Worm (Caenorhabditis elegans) whole organism, dauer: ENCODE measurements around the gene Y17D7C.2.

Experiments used
- unc-62 ChIP-seq: sonication (generic microtip); optimal IDR thresholded peaks from 2 replicates; lab custom pipeline; 2017; ENCODE audit warnings: missing biosample characterization, missing genetic modification reagents, missing genetic modification characterization

The Y17D7C.2 gene

ce11 chrV:18725858-18726257 is 6.1 kb upstream of the Y17D7C.2 start:
- TF ChIP-seq unc-62 (GFP tag; lab: Kevin White, UChicago), result no peak

- no peak for TF ChIP-seq unc-62 (GFP tag; lab: Kevin White, UChicago)
Observed at ce11 chrV:18724076-18724475, 4.3 kb upstream of the Y17D7C.2 start.

ce11 chrV:18723604-18724003 is 3.8 kb upstream of the Y17D7C.2 start:
- TF ChIP-seq unc-62 (GFP tag; lab: Kevin White, UChicago), result no peak

ce11 chrV:18722510-18723299 is 2.9 kb upstream of the Y17D7C.2 start:
- no peak for TF ChIP-seq unc-62 (GFP tag; lab: Kevin White, UChicago)

ce11 chrV:18721873-18722272 is 2.1 kb upstream of the Y17D7C.2 start:
- no peak for TF ChIP-seq unc-62 (GFP tag; lab: Kevin White, UChicago)

ce11 chrV:18719412-18719811 is 375 bp downstream of the Y17D7C.2 start:
- TF ChIP-seq unc-62 (GFP tag; lab: Kevin White, UChicago), result no peak

- no peak for TF ChIP-seq unc-62 (GFP tag; lab: Kevin White, UChicago)
Observed at ce11 chrV:18712118-18712517, 7.7 kb downstream of the Y17D7C.2 start.

ce11 chrV:18711362-18711761 is 8.4 kb downstream of the Y17D7C.2 start:
- no peak for TF ChIP-seq unc-62 (GFP tag; lab: Kevin White, UChicago)

ce11 chrV:18710045-18710490 is 9.7 kb downstream of the Y17D7C.2 start:
- no peak for TF ChIP-seq unc-62 (GFP tag; lab: Kevin White, UChicago)

ce11 chrV:18709203-18709860 is 10.5 kb downstream of the Y17D7C.2 start, which contains the start of gene Y17D7C.6:
Gene Y17D7C.6 (plus strand): TSS chrV:18709810.
- no peak for TF ChIP-seq unc-62 (GFP tag; lab: Kevin White, UChicago)

ce11 chrV:18708015-18708414 is 11.8 kb downstream of the Y17D7C.2 start:
- no peak for TF ChIP-seq unc-62 (GFP tag; lab: Kevin White, UChicago)

ce11 chrV:18706063-18706620 is 13.6 kb downstream of the Y17D7C.2 start, which contains the start of gene Y17D7C.1:
Gene Y17D7C.1 (plus strand): TSS chrV:18706570.
- TF ChIP-seq unc-62 (GFP tag; lab: Kevin White, UChicago), result no peak

ce11 chrV:18705319-18706062 is 14.3 kb downstream of the Y17D7C.2 start:
- TF ChIP-seq unc-62 (GFP tag; lab: Kevin White, UChicago), result no peak

- TF ChIP-seq unc-62 (GFP tag; lab: Kevin White, UChicago), result no peak
Observed at ce11 chrV:18701306-18701705, 18.5 kb downstream of the Y17D7C.2 start, which contains the start of gene Y69H2.9. Gene Y69H2.9 (plus strand): TSS chrV:18701538.

ce11 chrV:18699326-18699725 is 20.5 kb downstream of the Y17D7C.2 start, which contains the start of gene nhr-241:
Gene nhr-241 (plus strand): TSS chrV:18699451.
- TF ChIP-seq unc-62 (GFP tag; lab: Kevin White, UChicago), result no peak
